Worm (Caenorhabditis elegans) whole organism, mixed stage, embryonic: Measurements from ENCODE around the gene gly-3.

Experiments
- M03D4.4 ChIP-seq: sonication (generic microtip); optimal IDR thresholded peaks from 2 replicates; lab custom pipeline; 2017; ENCODE audit warnings: mild to moderate bottlenecking, missing genetic modification characterization, missing compliant biosample characterization
- bed-3 ChIP-seq: fragments of 200-800 bp; sonication (Bioruptor generic); optimal IDR thresholded peaks from 3 replicates; lab custom pipeline; 2018; ENCODE audit warnings: mild to moderate bottlenecking, missing genetic modification characterization, moderate library complexity, missing compliant biosample characterization
- ceh-39 ChIP-seq: fragments of 150-350 bp; optimal IDR thresholded peaks from 2 replicates; lab custom pipeline; 2014; ENCODE audit warnings: missing biosample characterization, missing genetic modification characterization
- ceh-43 ChIP-seq: fragments of 200-800 bp; sonication (Bioruptor generic); optimal IDR thresholded peaks from 2 replicates; lab custom pipeline; 2018; ENCODE audit warnings: mild to moderate bottlenecking, missing genetic modification characterization, moderate library complexity, missing compliant biosample characterization
- ces-1 ChIP-seq: fragments of 150-350 bp; optimal IDR thresholded peaks from 2 replicates; lab custom pipeline; 2014; ENCODE audit warnings: missing biosample characterization, missing genetic modification reagents, missing genetic modification characterization
- cnd-1 ChIP-seq: fragments of 200-800 bp; sonication (Bioruptor generic); optimal IDR thresholded peaks from 2 replicates; lab custom pipeline; 2018; ENCODE audit warnings: mild to moderate bottlenecking, missing genetic modification characterization, missing compliant biosample characterization
- drap-1 ChIP-seq: fragments of 200-800 bp; sonication (Bioruptor generic); optimal IDR thresholded peaks from 3 replicates; lab custom pipeline; 2018; ENCODE audit warnings: mild to moderate bottlenecking, missing genetic modification characterization, missing compliant biosample characterization
- elt-3 ChIP-seq: fragments of 150-350 bp; optimal IDR thresholded peaks from 2 replicates; lab custom pipeline; 2014; ENCODE audit warnings: missing biosample characterization, missing genetic modification characterization
- flh-1 ChIP-seq: fragments of 200-800 bp; sonication (Bioruptor generic); optimal IDR thresholded peaks from 2 replicates; lab custom pipeline; 2018; ENCODE audit warnings: mild to moderate bottlenecking, missing genetic modification characterization, moderate library complexity, missing compliant biosample characterization
- ham-2 ChIP-seq: fragments of 200-800 bp; sonication (Bioruptor generic); optimal IDR thresholded peaks from 2 replicates; lab custom pipeline; 2018; ENCODE audit warnings: mild to moderate bottlenecking, missing genetic modification characterization, missing compliant biosample characterization
- hlh-1 ChIP-seq: fragments of 150-350 bp; optimal IDR thresholded peaks from 2 replicates; lab custom pipeline; 2014; ENCODE audit warnings: missing biosample characterization, missing genetic modification reagents, missing genetic modification characterization
- lin-32 ChIP-seq: fragments of 200-800 bp; sonication (Bioruptor generic); optimal IDR thresholded peaks from 2 replicates; lab custom pipeline; 2018; ENCODE audit warnings: mild to moderate bottlenecking, missing genetic modification characterization, missing compliant biosample characterization
- lsy-2 ChIP-seq: fragments of 150-350 bp; optimal IDR thresholded peaks from 2 replicates; lab custom pipeline; 2014; ENCODE audit warnings: missing biosample characterization, missing genetic modification characterization
- mep-1 ChIP-seq: fragments of 150-350 bp; optimal IDR thresholded peaks from 2 replicates; lab custom pipeline; 2017; ENCODE audit warnings: missing biosample characterization, missing genetic modification reagents, missing genetic modification characterization, inconsistent platforms
- mls-2 ChIP-seq: sonication (generic microtip); optimal IDR thresholded peaks from 2 replicates; lab custom pipeline; 2016; ENCODE audit warnings: mild to moderate bottlenecking, missing genetic modification characterization, moderate library complexity, missing compliant biosample characterization
- nhr-2 ChIP-seq: fragments of 150-350 bp; optimal IDR thresholded peaks from 2 replicates; lab custom pipeline; 2014; ENCODE audit warnings: missing biosample characterization, missing genetic modification characterization
- nhr-237 ChIP-seq: fragments of 150-350 bp; optimal IDR thresholded peaks from 2 replicates; lab custom pipeline; 2014; ENCODE audit warnings: missing biosample characterization, missing genetic modification characterization
- nhr-28 ChIP-seq: fragments of 150-350 bp; optimal IDR thresholded peaks from 2 replicates; lab custom pipeline; 2014; ENCODE audit warnings: missing biosample characterization, missing genetic modification characterization
- nhr-76 ChIP-seq: sonication (generic microtip); optimal IDR thresholded peaks from 2 replicates; lab custom pipeline; 2017; ENCODE audit warnings: missing biosample characterization, missing genetic modification characterization
- pha-4 ChIP-seq: fragments of 150-350 bp; optimal IDR thresholded peaks from 2 replicates; lab custom pipeline; 2018; ENCODE audit warnings: missing biosample characterization, missing genetic modification reagents, missing genetic modification characterization
- sem-2 ChIP-seq: fragments of 200-800 bp; sonication (Bioruptor generic); optimal IDR thresholded peaks from 2 replicates; lab custom pipeline; 2018; ENCODE audit warnings: mild to moderate bottlenecking, missing genetic modification characterization, missing compliant biosample characterization
- snpc-4 ChIP-seq: fragments of 150-350 bp; optimal IDR thresholded peaks from 2 replicates; lab custom pipeline; 2014; ENCODE audit warnings: missing biosample characterization, missing genetic modification characterization
- sptf-1 ChIP-seq: sonication (generic microtip); optimal IDR thresholded peaks from 2 replicates; lab custom pipeline; 2017; ENCODE audit warnings: mild to moderate bottlenecking, missing genetic modification characterization, moderate library complexity, missing compliant biosample characterization
- tbx-8 ChIP-seq: fragments of 200-800 bp; sonication (Bioruptor generic); optimal IDR thresholded peaks from 2 replicates; lab custom pipeline; 2018; ENCODE audit warnings: mild to moderate bottlenecking, missing genetic modification characterization, moderate library complexity, missing compliant biosample characterization
- unc-120 ChIP-seq: sonication (generic microtip); optimal IDR thresholded peaks from 2 replicates; lab custom pipeline; 2017; ENCODE audit warnings: missing genetic modification characterization, missing compliant biosample characterization; ENCODE audit not compliant: poor library complexity, severe bottlenecking
- unc-39 ChIP-seq: fragments of 150-350 bp; optimal IDR thresholded peaks from 2 replicates; lab custom pipeline; 2014; ENCODE audit warnings: missing biosample characterization, missing genetic modification characterization
- unc-62 ChIP-seq: fragments of 150-350 bp; optimal IDR thresholded peaks from 2 replicates; lab custom pipeline; 2014; ENCODE audit warnings: missing biosample characterization, missing genetic modification reagents, missing genetic modification characterization
- zip-8 ChIP-seq: fragments of 150-350 bp; optimal IDR thresholded peaks from 2 replicates; lab custom pipeline; 2014; ENCODE audit warnings: missing biosample characterization, missing genetic modification characterization
- ztf-11 ChIP-seq: fragments of 150-350 bp; optimal IDR thresholded peaks from 2 replicates; lab custom pipeline; 2014; ENCODE audit warnings: missing biosample characterization, missing genetic modification characterization

The gly-3 gene

DNA sequence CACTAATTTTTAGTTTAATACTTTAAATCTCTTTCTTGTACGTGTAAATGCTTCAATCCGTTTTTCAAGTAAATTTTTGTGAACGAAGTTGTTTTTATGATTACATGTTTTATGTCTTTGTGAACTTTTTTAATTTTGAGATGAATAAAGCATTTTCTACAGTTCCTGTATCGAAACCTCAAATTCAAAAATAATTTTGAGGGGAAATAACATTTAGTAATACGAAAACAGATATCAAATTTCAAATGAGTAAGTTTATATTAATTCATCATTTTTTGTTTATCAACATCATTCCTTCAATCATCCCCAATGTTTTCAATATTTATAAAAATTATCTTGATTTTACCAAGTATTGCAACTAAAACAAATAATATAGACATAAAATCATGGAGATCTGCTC lies 20.0 kb upstream of the gly-3 start, which contains the start of gene C29E4.10:
Gene C29E4.10, plus strand, starts transcription at position 301 of the 400 bp plus-strand sequence.
- TF ChIP-seq unc-39 (no peak), elt-3 (tag; lab: Kevin White, UChicago) (no peak), drap-1 (no peak), M03D4.4 (tag; lab: Kevin White, UChicago) (no peak), unc-62 (GFP tag; lab: Kevin White, UChicago) (no peak), pha-4 (tag; lab: Kevin White, UChicago) (no peak), ceh-39 (tag; lab: Kevin White, UChicago) (no peak), sem-2 (GFP tag; lab: Kevin White, UChicago) (no peak), mls-2 (no peak), sptf-1 (tag; lab: Kevin White, UChicago) (no peak), lsy-2 (tag; lab: Kevin White, UChicago) (no peak), nhr-2 (tag; lab: Kevin White, UChicago) (no peak)

DNA sequence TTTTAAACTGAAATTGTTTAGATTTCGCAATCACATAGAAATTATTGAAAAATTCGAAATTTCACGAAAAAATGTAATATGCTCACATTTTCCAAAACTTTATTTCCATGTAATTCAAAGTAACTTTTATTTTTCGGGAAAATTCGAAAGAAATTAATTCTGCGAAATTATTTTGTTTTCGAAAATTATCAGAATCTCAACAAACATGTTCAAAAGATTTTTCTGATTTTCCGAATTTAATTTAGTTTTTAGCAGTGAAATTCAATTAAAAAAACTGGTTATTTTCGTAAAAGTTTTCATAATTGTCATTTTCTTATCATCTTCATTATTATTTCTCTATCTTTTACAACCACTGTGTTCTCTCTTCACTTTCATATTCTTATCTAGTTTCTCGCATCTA lies 15.7 kb upstream of the gly-3 start, which contains the start of gene ran-2:
Gene ran-2, plus strand, starts transcription at position 301 of the 400 bp plus-strand sequence.
- TF ChIP-seq unc-120: no peak
- no peak for TF ChIP-seq pha-4 (tag; lab: Kevin White, UChicago)
- no peak for TF ChIP-seq nhr-76
- no peak for TF ChIP-seq hlh-1 (tag; lab: Kevin White, UChicago)
- TF ChIP-seq nhr-2 (tag; lab: Kevin White, UChicago): no peak
- TF ChIP-seq ceh-43 (GFP tag; lab: Kevin White, UChicago): no peak
- no peak for TF ChIP-seq flh-1 (GFP tag; lab: Kevin White, UChicago)
- no peak for TF ChIP-seq nhr-28 (tag; lab: Kevin White, UChicago)
- no peak for TF ChIP-seq sem-2 (GFP tag; lab: Kevin White, UChicago)
- TF ChIP-seq sptf-1 (tag; lab: Kevin White, UChicago): no peak
- TF ChIP-seq ceh-39 (tag; lab: Kevin White, UChicago): no peak

DNA sequence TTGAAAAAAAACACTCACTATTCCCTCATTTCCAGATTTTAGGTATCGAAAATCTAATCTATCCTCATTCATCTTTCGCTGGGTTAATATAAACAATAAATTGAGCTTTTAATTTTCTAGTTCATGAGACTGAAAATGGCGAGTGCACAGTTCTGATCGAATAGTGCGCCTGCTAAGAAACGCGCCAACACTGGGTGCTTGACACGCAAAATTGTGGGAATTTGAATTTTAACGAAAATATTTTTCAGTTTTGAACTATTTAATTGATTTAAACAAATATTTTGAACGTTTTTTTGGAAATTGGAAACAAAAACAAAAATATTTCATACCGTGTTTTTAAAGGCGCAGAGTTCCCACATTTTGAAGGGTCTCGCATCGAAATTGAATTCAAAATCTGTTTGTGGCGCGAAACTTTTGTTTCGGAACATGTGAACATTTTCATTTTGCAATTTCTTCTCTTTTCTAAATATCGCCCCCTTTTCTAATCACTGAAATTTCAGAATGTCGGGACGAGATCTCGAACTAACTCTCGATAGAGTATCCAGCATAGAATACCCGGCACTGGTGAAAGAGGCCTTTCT lies 11.1 kb upstream of the gly-3 start, which contains the start of the genes C29E4.13 and npp-15:
Gene C29E4.13, minus strand, starts transcription at position 169 of the 581 bp plus-strand sequence.
Gene npp-15, plus strand, starts transcription at position 495 of the 581 bp plus-strand sequence.
- TF ChIP-seq nhr-237: peak; percentile 16
- peak; percentile 34 for TF ChIP-seq lsy-2 (tag; lab: Kevin White, UChicago)
- TF ChIP-seq nhr-76: no peak

DNA sequence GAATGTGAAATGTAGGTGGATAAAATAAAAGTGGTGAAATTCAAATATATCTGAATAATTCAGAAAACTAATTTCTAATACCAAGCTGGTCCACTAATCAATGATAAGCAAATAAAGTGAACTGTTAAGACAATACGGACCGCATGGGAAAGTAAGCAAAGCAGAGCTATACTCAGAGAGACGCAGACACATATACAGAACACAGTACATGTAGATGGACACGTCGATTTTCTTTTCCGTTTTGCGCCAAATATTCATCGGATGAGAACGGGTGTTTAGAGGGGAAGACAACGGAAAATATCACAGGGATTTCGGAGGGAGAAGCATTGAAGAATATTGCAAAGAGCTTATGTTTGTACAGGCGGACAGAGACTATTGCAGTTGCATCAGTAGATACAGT lies 8.4 kb upstream of the gly-3 start:
- TF ChIP-seq lsy-2 (tag; lab: Kevin White, UChicago): peak; percentile 2
- peak; percentile 78 for TF ChIP-seq ham-2 (GFP tag; lab: Kevin White, UChicago)
- TF ChIP-seq drap-1: no peak
- peak; percentile 24 for TF ChIP-seq nhr-237
- peak; percentile 34 for TF ChIP-seq pha-4 (tag; lab: Kevin White, UChicago)

DNA sequence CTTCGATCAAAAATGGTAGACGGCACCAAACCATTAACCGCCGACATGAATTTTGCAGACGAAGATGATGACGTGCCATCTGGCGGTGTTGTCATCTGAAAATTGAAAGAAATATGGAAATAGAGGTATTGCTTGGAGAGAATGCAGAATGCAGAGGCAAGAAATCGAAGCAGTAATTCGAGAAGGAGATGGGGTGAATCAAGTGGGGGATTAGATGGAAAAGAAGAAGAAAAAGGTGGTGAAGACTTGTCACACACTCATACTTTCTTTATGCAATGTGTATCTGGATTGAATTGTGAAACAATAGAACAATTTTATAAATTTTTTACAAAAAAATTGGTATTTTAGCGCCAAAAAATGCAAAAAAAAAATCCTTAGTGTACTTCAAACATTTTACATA lies 7.3 kb upstream of the gly-3 start, which contains the start of gene tag-250:
Gene tag-250, minus strand, starts transcription at position 101 of the 400 bp plus-strand sequence.
- TF ChIP-seq unc-120 (no peak), ham-2 (GFP tag; lab: Kevin White, UChicago) (no peak), bed-3 (GFP tag; lab: Kevin White, UChicago) (no peak), cnd-1 (tag; lab: Kevin White, UChicago) (no peak), tbx-8 (GFP tag; lab: Kevin White, UChicago) (no peak), mep-1 (tag; lab: Kevin White, UChicago) (no peak), ces-1 (GFP tag; lab: Kevin White, UChicago) (no peak), lsy-2 (tag; lab: Kevin White, UChicago) (no peak)
- TF ChIP-seq, all 35 proteins: peak for 0

DNA sequence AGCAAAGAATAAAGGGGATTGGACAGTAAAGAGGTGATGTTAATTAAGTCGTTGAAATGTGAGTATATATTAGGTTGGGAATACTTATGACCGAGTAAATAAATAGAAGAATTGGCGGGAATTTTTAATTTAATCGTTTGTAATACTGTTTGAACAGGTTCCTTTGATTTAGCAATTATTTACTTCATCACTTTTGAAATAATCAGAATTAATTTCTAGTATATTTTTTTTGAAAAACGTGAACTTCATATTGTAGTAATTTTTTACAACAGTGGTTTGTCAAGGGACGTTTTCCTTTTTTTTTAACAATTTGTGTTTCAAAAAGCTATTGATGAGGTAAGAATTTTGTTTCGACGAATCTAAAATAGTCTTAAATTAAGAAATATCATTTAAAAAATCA lies 4.6 kb upstream of the gly-3 start, which contains the start of gene C29E4.17:
Gene C29E4.17, plus strand, starts transcription at position 301 of the 400 bp plus-strand sequence.
- TF ChIP-seq lin-32 (GFP tag; lab: Kevin White, UChicago) (no peak), ceh-43 (GFP tag; lab: Kevin White, UChicago) (no peak), ceh-39 (tag; lab: Kevin White, UChicago) (no peak), elt-3 (tag; lab: Kevin White, UChicago) (no peak), bed-3 (GFP tag; lab: Kevin White, UChicago) (no peak), zip-8 (tag; lab: Kevin White, UChicago) (no peak), nhr-237 (no peak), pha-4 (tag; lab: Kevin White, UChicago) (no peak), nhr-2 (tag; lab: Kevin White, UChicago) (no peak), sem-2 (GFP tag; lab: Kevin White, UChicago) (no peak), tbx-8 (GFP tag; lab: Kevin White, UChicago) (no peak), unc-62 (GFP tag; lab: Kevin White, UChicago) (no peak), ztf-11 (tag; lab: Kevin White, UChicago) (no peak), nhr-76 (no peak), ces-1 (GFP tag; lab: Kevin White, UChicago) (no peak), mep-1 (tag; lab: Kevin White, UChicago) (no peak), snpc-4 (tag; lab: Kevin White, UChicago) (no peak)
